Worm (Caenorhabditis elegans): ENCODE results near the gene gtf-2H5.

gtf-2H5 gene

DNA sequence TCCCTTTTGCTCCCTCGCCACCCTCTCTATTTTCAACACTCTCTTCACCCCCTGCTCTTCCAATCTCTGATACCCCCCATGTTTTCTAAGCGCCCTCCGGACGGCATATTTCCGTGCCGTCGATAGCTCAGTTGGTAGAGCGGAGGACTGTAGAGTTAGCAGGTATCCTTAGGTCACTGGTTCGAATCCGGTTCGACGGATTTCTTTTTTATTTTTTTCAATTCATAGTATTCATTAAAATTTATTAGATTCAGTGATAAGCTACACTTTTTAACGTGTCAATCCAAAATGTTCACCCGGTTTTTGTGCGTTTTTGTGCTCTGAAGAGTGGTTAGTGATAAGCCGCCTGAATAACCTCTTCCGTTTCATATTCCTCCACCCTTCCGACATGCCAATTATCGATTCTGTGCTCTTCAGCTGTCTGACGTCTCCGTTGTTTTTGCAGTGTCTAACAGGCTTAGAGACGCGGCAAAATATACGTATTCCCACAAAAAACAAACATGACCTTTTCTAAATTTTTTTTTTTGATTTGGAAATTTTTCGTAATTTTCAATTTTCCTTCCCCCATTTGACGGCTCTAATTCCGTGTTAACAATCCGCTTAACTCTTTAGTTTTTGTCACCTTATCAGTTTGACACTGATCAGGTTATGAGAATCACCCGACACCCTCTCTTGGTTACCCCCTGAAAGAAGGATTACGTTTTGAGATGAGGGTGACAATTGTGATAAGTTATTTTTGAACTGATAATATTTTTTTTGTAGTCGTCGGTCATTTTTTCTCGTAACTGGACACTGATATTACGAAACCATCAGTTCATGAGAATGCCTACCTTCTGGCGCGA lies 41.9 kb downstream of the gtf-2H5 start (continued):
- TF ChIP-seq nhr-76 (tag; optimal IDR thresholded peaks at IDR 0.05) (no peak), blmp-1 (tag; optimal IDR thresholded peaks at IDR 0.05) (no peak), fkh-4 (tag; optimal IDR thresholded peaks at IDR 0.05; ENCODE audit: borderline replicate concordance) (peak; percentile 23), nhr-84 (tag; optimal IDR thresholded peaks at IDR 0.05) (no peak), xbp-1 (tag; optimal IDR thresholded peaks at IDR 0.05) (peak; percentile 37), lin-35 (GFP tag; optimal IDR thresholded peaks at IDR 0.05) (peak; percentile 2 to 32), skn-1 (tag; optimal IDR thresholded peaks at IDR 0.05) (peak; percentile 31), ztf-4 (tag; optimal IDR thresholded peaks at IDR 0.05) (no peak), irx-1 (tag; optimal IDR thresholded peaks at IDR 0.05) (no peak), nhr-20 (tag; optimal IDR thresholded peaks at IDR 0.05) (peak; percentile 58), efl-3 (GFP tag; optimal IDR thresholded peaks at IDR 0.05) (no peak), ceh-88 (GFP tag; IDR thresholded peaks at IDR 0.05) (no peak)

DNA sequence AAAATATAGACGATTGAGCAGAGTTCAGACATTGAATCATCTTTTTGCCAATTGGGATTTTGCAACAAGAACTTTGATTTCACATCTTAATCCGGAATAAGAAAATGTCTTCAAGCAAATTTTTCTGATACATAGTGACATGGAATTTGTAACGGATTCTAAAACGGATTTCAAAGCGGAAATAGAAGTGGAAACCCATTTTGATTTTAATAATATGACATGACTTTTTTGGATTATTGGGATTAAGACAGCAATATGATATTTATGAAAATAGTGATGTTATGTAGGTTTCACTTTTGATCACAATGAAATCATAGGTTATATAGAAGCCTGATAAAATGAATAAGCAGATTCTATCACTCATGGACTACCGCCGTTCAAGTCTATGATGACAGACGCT lies 45.2 kb downstream of the gtf-2H5 start:
- TF ChIP-seq egl-13 (tag; optimal IDR thresholded peaks at IDR 0.05), result no peak
- no peak for TF ChIP-seq vab-15 (tag; optimal IDR thresholded peaks at IDR 0.05)
- no peak for TF ChIP-seq ceh-88 (GFP tag; IDR thresholded peaks at IDR 0.05)
- no peak for TF ChIP-seq zip-4 (GFP tag; optimal IDR thresholded peaks at IDR 0.05)
- peak; percentile 22 for TF ChIP-seq pax-3 (tag; optimal IDR thresholded peaks at IDR 0.05)
- no peak for TF ChIP-seq blmp-1 (tag; optimal IDR thresholded peaks at IDR 0.05)
- TF ChIP-seq grh-1 (GFP tag; IDR thresholded peaks at IDR 0.05), result no peak
- TF ChIP-seq snu-23 (GFP tag; optimal IDR thresholded peaks at IDR 0.05), result no peak
- peak; percentile 68 for TF ChIP-seq dsc-1 (tag; optimal IDR thresholded peaks at IDR 0.05)

DNA sequence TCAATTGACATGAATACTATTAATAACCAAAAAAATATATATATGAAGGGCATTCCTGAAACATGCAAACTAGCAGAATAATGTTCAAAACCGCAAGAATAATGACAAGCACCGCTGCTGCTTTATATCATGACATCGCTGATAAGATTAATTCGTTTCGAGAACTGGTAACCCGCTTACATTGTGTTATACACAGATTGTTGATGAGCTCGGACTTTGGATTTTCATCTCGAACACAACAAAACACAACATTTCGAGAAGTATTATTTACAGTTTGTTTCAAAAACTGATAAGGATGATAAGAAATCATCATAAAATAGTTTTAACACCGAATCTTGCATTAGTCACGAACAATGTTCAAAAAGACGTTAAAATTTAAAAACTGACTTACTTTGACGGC lies 46.5 kb downstream of the gtf-2H5 start:
- TF ChIP-seq elt-2 (tag; optimal IDR thresholded peaks at IDR 0.05), result peak; percentile 26
- TF ChIP-seq dsc-1 (tag; optimal IDR thresholded peaks at IDR 0.05), result peak; percentile 46
- no peak for TF ChIP-seq sptf-1 (tag; optimal IDR thresholded peaks at IDR 0.05)
- no peak for TF ChIP-seq unc-86 (tag; optimal IDR thresholded peaks at IDR 0.05)
- TF ChIP-seq efl-1 (optimal IDR thresholded peaks at IDR 0.05), result no peak
- peak in 1 of 2 experiments; percentile 40 for TF ChIP-seq efl-1 (GFP tag; optimal IDR thresholded peaks at IDR 0.05 in 1 of 2)
- no peak for TF ChIP-seq snpc-4 (tag; optimal IDR thresholded peaks at IDR 0.05)

All from whole organism, L1 larva.